Worm (Caenorhabditis elegans): ENCODE data around the gene kin-5.

- no peak for TF ChIP-seq dve-1 (tag; optimal IDR thresholded peaks at IDR 0.05)
- TF ChIP-seq hlh-15 (tag; optimal IDR thresholded peaks at IDR 0.05) = no peak
- no peak for TF ChIP-seq dmd-4 (tag; optimal IDR thresholded peaks at IDR 0.05; ENCODE audit: borderline replicate concordance)
- TF ChIP-seq nhr-11 (tag; optimal IDR thresholded peaks at IDR 0.05) = no peak
- no peak for TF ChIP-seq lim-6 (tag; optimal IDR thresholded peaks at IDR 0.05)
- TF ChIP-seq pha-4 (tag; optimal IDR thresholded peaks at IDR 0.05) = no peak
- TF ChIP-seq odd-2 (tag; optimal IDR thresholded peaks at IDR 0.05) = no peak
Measured at ce11 chrIV:9982226-9982794, 13.3 kb upstream of the kin-5 start, which contains the start of gene rrp-1.
